Fruit fly (Drosophila melanogaster) whole organism, adult: ENCODE measurements around the gene Sb.

ENCODE experiments used
- CG11617 ChIP-seq: fragments of 200-800 bp; sonication (Bioruptor generic); optimal IDR thresholded peaks from 2 replicates; lab custom pipeline; 2017; ENCODE audit warnings: mild to moderate bottlenecking, missing biosample characterization, missing genetic modification reagents, missing genetic modification characterization
- CG12768 ChIP-seq: fragments of 200-800 bp; sonication (Bioruptor generic); optimal IDR thresholded peaks from 2 replicates; lab custom pipeline; 2017; ENCODE audit warnings: missing biosample characterization, missing genetic modification characterization, mild to moderate bottlenecking, moderate library complexity, missing genetic modification reagents
- CG14711 ChIP-seq: fragments of 200-800 bp; sonication (Bioruptor generic); optimal IDR thresholded peaks from 2 replicates; lab custom pipeline; 2018; ENCODE audit warnings: missing biosample characterization, mild to moderate bottlenecking, missing genetic modification characterization, moderate library complexity
- CG1620 ChIP-seq: fragments of 200-800 bp; sonication (Bioruptor generic); optimal IDR thresholded peaks from 2 replicates; lab custom pipeline; 2016; ENCODE audit warnings: missing biosample characterization, missing genetic modification characterization
- CG33017 ChIP-seq: fragments of 200-800 bp; sonication (Bioruptor generic); optimal IDR thresholded peaks from 2 replicates; lab custom pipeline; 2018; ENCODE audit warnings: missing biosample characterization, mild to moderate bottlenecking, missing genetic modification characterization, moderate library complexity
- CG5204 ChIP-seq: fragments of 200-800 bp; sonication (Bioruptor generic); optimal IDR thresholded peaks from 2 replicates; lab custom pipeline; 2016; ENCODE audit warnings: missing biosample characterization, missing genetic modification characterization
- CG7045 ChIP-seq: fragments of 200-800 bp; sonication (Bioruptor generic); optimal IDR thresholded peaks from 2 replicates; lab custom pipeline; 2017; ENCODE audit warnings: missing biosample characterization, mild to moderate bottlenecking, missing genetic modification characterization
- CG7101 ChIP-seq: fragments of 200-800 bp; sonication (Bioruptor generic); optimal IDR thresholded peaks from 2 replicates; lab custom pipeline; 2018; ENCODE audit warnings: missing biosample characterization, mild to moderate bottlenecking, missing genetic modification characterization, moderate library complexity
- Clk ChIP-seq: fragments of 200-800 bp; sonication (Bioruptor generic); optimal IDR thresholded peaks from 2 replicates; lab custom pipeline; 2017; ENCODE audit warnings: missing biosample characterization, missing genetic modification characterization
- Crg-1 ChIP-seq: fragments of 200-800 bp; sonication (Bioruptor generic); optimal IDR thresholded peaks from 2 replicates; lab custom pipeline; 2016; ENCODE audit warnings: missing biosample characterization, missing genetic modification characterization
- Hr96 ChIP-seq: fragments of 200-800 bp; sonication (Bioruptor generic); optimal IDR thresholded peaks from 2 replicates; lab custom pipeline; 2016; ENCODE audit warnings: missing biosample characterization, missing genetic modification characterization
- Mnt ChIP-seq: fragments of 200-800 bp; sonication (Bioruptor generic); optimal IDR thresholded peaks from 2 replicates; lab custom pipeline; 2016; ENCODE audit warnings: missing biosample characterization, mild to moderate bottlenecking, missing genetic modification characterization
- bab1 ChIP-seq: fragments of 200-800 bp; sonication (Bioruptor generic); optimal IDR thresholded peaks from 3 replicates; lab custom pipeline; 2019; ENCODE audit warnings: missing biosample characterization, mild to moderate bottlenecking, missing genetic modification characterization, moderate library complexity
- cic ChIP-seq: fragments of 200-800 bp; sonication (Bioruptor generic); optimal IDR thresholded peaks from 2 replicates; lab custom pipeline; 2017; ENCODE audit warnings: missing biosample characterization, mild to moderate bottlenecking, missing genetic modification characterization, moderate library complexity
- cnc ChIP-seq, 2 experiments: fragments of >200 bp; optimal IDR thresholded peaks; 2 replicates each; lab custom pipeline; 2017
- kay ChIP-seq: fragments of 200-800 bp; sonication (Bioruptor generic); peaks from one replicate; lab custom pipeline; 2016; ENCODE audit warnings: missing biosample characterization, missing genetic modification characterization, borderline replicate concordance
- ovo ChIP-seq: fragments of 200-800 bp; sonication (Bioruptor generic); optimal IDR thresholded peaks from 2 replicates; lab custom pipeline; 2016; ENCODE audit warnings: missing biosample characterization, missing genetic modification characterization
- pad ChIP-seq: fragments of 200-800 bp; sonication (Bioruptor generic); optimal IDR thresholded peaks from 3 replicates; lab custom pipeline; 2017; ENCODE audit warnings: missing biosample characterization, missing genetic modification characterization, mild to moderate bottlenecking, moderate library complexity, missing genetic modification reagents
- tj ChIP-seq: fragments of 200-800 bp; sonication (Bioruptor generic); optimal IDR thresholded peaks from 3 replicates; lab custom pipeline; 2017; ENCODE audit warnings: missing biosample characterization, mild to moderate bottlenecking, missing genetic modification characterization, moderate library complexity
- toe ChIP-seq: fragments of 200-800 bp; sonication (Bioruptor generic); optimal IDR thresholded peaks from 2 replicates; lab custom pipeline; 2016; ENCODE audit warnings: missing biosample characterization, missing genetic modification characterization

The Sb gene

dm6 chr3R:16115861-16116260, at the start of gene Sb:
Gene Sb (plus strand): TSS chr3R:16116161.
- TF ChIP-seq tj (GFP tag; lab: Kevin White, UChicago), result no peak
- TF ChIP-seq CG1620 (GFP tag; lab: Kevin White, UChicago), result no peak
- TF ChIP-seq CG11617, result no peak
- no peak for TF ChIP-seq pad
- TF ChIP-seq Clk, result no peak
- TF ChIP-seq CG12768 (GFP tag; lab: Kevin White, UChicago), result no peak
- no peak for TF ChIP-seq CG7045
- TF ChIP-seq CG33017 (tag; lab: Kevin White, UChicago), result no peak
- TF ChIP-seq Crg-1 (GFP tag; lab: Kevin White, UChicago), result no peak
- no peak for TF ChIP-seq Hr96
- TF ChIP-seq cnc (optimal IDR thresholded peaks at IDR 0.05; lab: Kevin White, UChicago), result no peak
- TF ChIP-seq CG14711 (tag; lab: Kevin White, UChicago), result no peak
- no peak for TF ChIP-seq kay (GFP tag; lab: Kevin White, UChicago)
- TF ChIP-seq toe (GFP tag; lab: Kevin White, UChicago), result no peak
- TF ChIP-seq bab1, result no peak
- TF ChIP-seq ovo, result no peak

dm6 chr3R:16067494-16067893, 48.5 kb upstream of the Sb start, which contains the start of gene CG10185:
Gene CG10185 (minus strand): TSS chr3R:16067594.
- TF ChIP-seq Hr96, result no peak
- TF ChIP-seq cnc (optimal IDR thresholded peaks at IDR 0.05; lab: Kevin White, UChicago), result no peak
- no peak for TF ChIP-seq CG7101 (tag; lab: Kevin White, UChicago)
- TF ChIP-seq CG33017 (tag; lab: Kevin White, UChicago), result no peak
- TF ChIP-seq toe (GFP tag; lab: Kevin White, UChicago), result no peak
- TF ChIP-seq bab1, result no peak
- no peak for TF ChIP-seq Mnt
- TF ChIP-seq tj (GFP tag; lab: Kevin White, UChicago), result no peak
- no peak for TF ChIP-seq CG11617
- TF ChIP-seq kay (GFP tag; lab: Kevin White, UChicago), result no peak
- no peak for TF ChIP-seq Clk
- TF ChIP-seq CG12768 (GFP tag; lab: Kevin White, UChicago), result no peak
- TF ChIP-seq ovo, result no peak
- TF ChIP-seq CG7045, result no peak

dm6 chr3R:16069266-16069665, 46.7 kb upstream of the Sb start:
- no peak for TF ChIP-seq cnc (optimal IDR thresholded peaks at IDR 0.05; lab: Kevin White, UChicago)

- TF ChIP-seq Mnt, result no peak
- TF ChIP-seq CG5204, result peak; percentile 5
These were observed 44.0 kb upstream of the Sb start for dm6 chr3R:16071689-16072580.

DNA sequence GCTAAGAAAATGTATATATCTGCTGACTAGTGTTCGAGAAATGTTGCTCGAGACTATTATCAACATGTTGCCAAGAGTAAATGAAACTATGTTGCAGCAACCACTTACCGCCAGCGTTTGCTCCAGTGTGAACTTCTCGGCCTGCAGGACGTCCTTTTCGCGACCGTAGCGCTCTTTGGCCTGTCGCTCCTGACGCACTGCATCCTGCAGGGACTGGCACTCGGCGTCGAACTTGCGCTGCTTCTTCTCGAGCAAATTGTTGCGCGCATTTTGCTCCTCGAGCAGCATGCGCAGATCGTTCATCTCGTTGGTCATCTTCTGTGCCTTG, 43.4 kb upstream of the Sb start:
- TF ChIP-seq bab1 (no peak), Crg-1 (GFP tag; lab: Kevin White, UChicago) (no peak), CG14711 (tag; lab: Kevin White, UChicago) (no peak), CG33017 (tag; lab: Kevin White, UChicago) (no peak), toe (GFP tag; lab: Kevin White, UChicago) (no peak), CG7045 (no peak), CG12768 (GFP tag; lab: Kevin White, UChicago) (no peak), Hr96 (no peak), Clk (no peak), CG5204 (no peak), CG7101 (tag; lab: Kevin White, UChicago) (no peak), ovo (no peak), kay (GFP tag; lab: Kevin White, UChicago) (no peak), CG1620 (GFP tag; lab: Kevin White, UChicago) (no peak), Mnt (no peak), cic (no peak), tj (GFP tag; lab: Kevin White, UChicago) (no peak), CG11617 (no peak), pad (no peak)

dm6 chr3R:16074122-16074521, 41.8 kb upstream of the Sb start:
- TF ChIP-seq Hr96 (no peak), bab1 (no peak)

- TF ChIP-seq CG12768 (GFP tag; lab: Kevin White, UChicago) (no peak), CG5204 (no peak), Crg-1 (GFP tag; lab: Kevin White, UChicago) (no peak)
These were observed 37.7 kb upstream of the Sb start for dm6 chr3R:16078247-16078646.

- TF ChIP-seq CG7045 (no peak), bab1 (no peak), CG14711 (tag; lab: Kevin White, UChicago) (no peak), Crg-1 (GFP tag; lab: Kevin White, UChicago) (no peak), CG7101 (tag; lab: Kevin White, UChicago) (no peak), kay (GFP tag; lab: Kevin White, UChicago) (no peak), CG11617 (no peak), tj (GFP tag; lab: Kevin White, UChicago) (no peak), Clk (no peak), CG12768 (GFP tag; lab: Kevin White, UChicago) (no peak), ovo (no peak), pad (no peak), CG1620 (GFP tag; lab: Kevin White, UChicago) (no peak), cnc (optimal IDR thresholded peaks at IDR 0.05; lab: Kevin White, UChicago) (no peak)
These were observed 34.9 kb upstream of the Sb start, which contains the start of gene CG32855 for dm6 chr3R:16080942-16081589. Gene CG32855 (minus strand): TSS chr3R:16080992.
